Worm (Caenorhabditis elegans) whole organism, early embryonic: ENCODE results near the gene apt-9.

Experiments used
- F13C5.2 ChIP-seq: sonication (generic microtip); optimal IDR thresholded peaks from 2 replicates; lab custom pipeline; 2017; ENCODE audit warnings: mild to moderate bottlenecking, missing genetic modification characterization, inconsistent platforms, missing compliant biosample characterization
- aly-1 ChIP-seq: sonication (generic microtip); optimal IDR thresholded peaks from 2 replicates; lab custom pipeline; 2016; ENCODE audit warnings: missing genetic modification characterization, missing compliant biosample characterization
- ama-1 ChIP-seq: fragments of 150-350 bp; optimal IDR thresholded peaks from 2 replicates; lab custom pipeline; 2014

- TF ChIP-seq ama-1 = no peak
- no peak for TF ChIP-seq F13C5.2 (tag; lab: Kevin White, UChicago)
- TF ChIP-seq aly-1 (tag; lab: Kevin White, UChicago) = no peak
These were observed 29.8 kb downstream of the apt-9 start, which contains the start of gene W02H3.3 for ce11 chrX:11098086-11098485.
